Worm (Caenorhabditis elegans): ENCODE data around the gene R02D5.6.

ce11 chrV:14545816-14546283 is 27.9 kb upstream of the R02D5.6 start, which contains the start of gene rike-1:
- peak; percentile 57 for TF ChIP-seq mep-1 (tag; optimal IDR thresholded peaks at IDR 0.05)
- no peak for TF ChIP-seq snpc-4 (tag; optimal IDR thresholded peaks at IDR 0.05)
- no peak for TF ChIP-seq elt-1 (tag; optimal IDR thresholded peaks at IDR 0.05; ENCODE audit: borderline replicate concordance, insufficient read depth)
- TF ChIP-seq lin-13 (tag; optimal IDR thresholded peaks at IDR 0.05), result no peak
- no peak for TF ChIP-seq elt-3 (tag; optimal IDR thresholded peaks at IDR 0.05)
- TF ChIP-seq blmp-1 (tag; optimal IDR thresholded peaks at IDR 0.05), result no peak
- no peak for TF ChIP-seq hlh-1 (tag; optimal IDR thresholded peaks at IDR 0.05)
- no peak for TF ChIP-seq nhr-12 (tag; optimal IDR thresholded peaks at IDR 0.05)
